Fruit fly (Drosophila melanogaster): ENCODE results near the gene CG32486.

CG32486 gene

DNA sequence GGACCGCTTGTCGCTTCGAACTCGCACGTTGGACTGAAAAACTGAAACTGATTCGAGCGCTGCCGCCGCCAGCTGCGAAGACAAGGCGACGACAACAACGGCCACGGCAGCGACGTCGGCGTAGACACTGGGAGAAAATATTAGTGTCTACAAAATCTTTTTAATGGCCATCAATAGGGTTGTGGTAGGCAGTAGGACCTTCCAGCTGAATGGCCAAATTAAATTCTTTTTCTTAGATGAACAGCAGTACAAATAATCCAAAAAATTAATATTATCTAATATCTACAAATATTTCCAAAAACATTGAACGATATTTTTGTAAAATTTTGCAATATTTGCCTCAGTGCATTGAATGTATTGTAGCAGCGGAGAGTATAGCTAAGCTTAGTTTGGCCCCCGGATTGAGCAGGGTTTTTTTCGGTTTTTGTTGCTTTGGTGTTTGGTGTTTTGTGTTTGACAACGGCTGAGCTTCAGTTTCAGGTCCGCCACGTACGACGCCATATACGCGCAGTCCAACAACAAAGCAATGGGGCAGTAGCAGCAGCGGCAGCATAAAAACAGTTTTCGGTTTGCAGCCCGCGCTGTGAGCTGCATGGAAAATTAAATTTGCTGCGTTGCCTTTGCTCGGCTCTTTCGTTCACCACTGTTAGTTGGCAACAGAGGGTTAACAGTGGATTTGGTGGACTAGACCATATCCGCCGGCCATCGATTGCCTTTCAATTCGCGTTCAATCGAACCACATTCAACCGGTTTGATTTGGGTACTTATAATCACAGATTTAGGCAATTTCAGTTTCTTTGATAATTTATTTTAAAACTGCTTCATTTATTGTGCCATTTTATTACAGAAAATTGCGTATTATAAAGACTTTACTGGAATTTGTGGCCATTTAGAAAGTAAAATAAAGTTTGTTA, 36.5 kb upstream of the CG32486 start, which contains the start of gene Cht7 (continued):
- TF ChIP-seq CG4854 (GFP tag; optimal IDR thresholded peaks at IDR 0.05) (peak; percentile 69), Dfd (GFP tag; optimal IDR thresholded peaks at IDR 0.05) (no peak), CG17385 (GFP tag; optimal IDR thresholded peaks at IDR 0.05) (peak; percentile 87), CG18011 (GFP tag; optimal IDR thresholded peaks at IDR 0.05) (peak; percentile 49), CG17361 (GFP tag; IDR thresholded peaks at IDR 0.05) (peak; percentile 90), ranshi (GFP tag; IDR thresholded peaks at IDR 0.05) (peak; percentile 71; the same call in 1 of the 2 replicates), CG12071 (GFP tag; optimal IDR thresholded peaks at IDR 0.05) (peak; percentile 71), danr (GFP tag; IDR thresholded peaks at IDR 0.05) (no peak; the same call in 1 of the 2 replicates), CG8924 (tag; optimal IDR thresholded peaks at IDR 0.05) (peak; percentile 91), CG10565 (GFP tag; optimal IDR thresholded peaks at IDR 0.05) (no peak), ken (GFP tag; IDR thresholded peaks at IDR 0.05) (peak; percentile 76), CG30431 (GFP tag; optimal IDR thresholded peaks at IDR 0.05) (peak; percentile 68), Stat92E (GFP tag; optimal IDR thresholded peaks at IDR 0.05) (no peak), CG7372 (GFP tag; IDR thresholded peaks at IDR 0.05) (peak; percentile 80), dm (GFP tag; optimal IDR thresholded peaks at IDR 0.05) (peak; percentile 34), psq (GFP tag; optimal IDR thresholded peaks at IDR 0.05) (peak; percentile 52), CG2678 (tag; optimal IDR thresholded peaks at IDR 0.05) (peak; percentile 91), CG8281 (tag; optimal IDR thresholded peaks at IDR 0.05) (peak; percentile 49), bab2 (GFP tag; optimal IDR thresholded peaks at IDR 0.05) (peak; percentile 66), fd96Cb (tag; optimal IDR thresholded peaks at IDR 0.05) (peak; percentile 84), CG11456 (GFP tag; IDR thresholded peaks at IDR 0.05) (peak; percentile 77), CG32767 (GFP tag; IDR thresholded peaks at IDR 0.05) (peak; percentile 81; the same call in 1 of the 2 replicates), YL-1 (GFP tag; optimal IDR thresholded peaks at IDR 0.05) (peak; percentile 47), shn (GFP tag; optimal IDR thresholded peaks at IDR 0.05) (peak; percentile 22), odd (GFP tag; optimal IDR thresholded peaks at IDR 0.05) (peak; percentile 83), CG1233 (GFP tag; optimal IDR thresholded peaks at IDR 0.05) (peak; percentile 60), disco-r (GFP tag; optimal IDR thresholded peaks at IDR 0.05) (peak; percentile 27), Trl (optimal IDR thresholded peaks at IDR 0.05) (no peak), Trl (GFP tag; optimal IDR thresholded peaks at IDR 0.05) (peak; percentile 32), ab (GFP tag; optimal IDR thresholded peaks at IDR 0.05) (no peak), Fer1 (GFP tag; optimal IDR thresholded peaks at IDR 0.05) (peak; percentile 79), CG30020 (tag; optimal IDR thresholded peaks at IDR 0.05) (peak; percentile 55), tin (GFP tag; optimal IDR thresholded peaks at IDR 0.05) (peak; percentile 75), gem (tag; optimal IDR thresholded peaks at IDR 0.05) (peak; percentile 94), Drgx (GFP tag; IDR thresholded peaks at IDR 0.05) (peak; percentile 92), nom (GFP tag; optimal IDR thresholded peaks at IDR 0.05) (peak; percentile 82), Camta (GFP tag; optimal IDR thresholded peaks at IDR 0.05) (peak; percentile 43), trem (tag; optimal IDR thresholded peaks at IDR 0.05) (peak; percentile 50), dimm (GFP tag; IDR thresholded peaks at IDR 0.05) (peak; percentile 50; the same call in 1 of the 2 replicates), Six4 (GFP tag; optimal IDR thresholded peaks at IDR 0.05) (peak; percentile 51), fu2 (GFP tag; optimal IDR thresholded peaks at IDR 0.05) (peak; percentile 18), Mrtf (GFP tag; IDR thresholded peaks at IDR 0.05) (peak; percentile 86), CG10462 (GFP tag; optimal IDR thresholded peaks at IDR 0.05) (peak; percentile 67), cas (GFP tag; IDR thresholded peaks at IDR 0.05) (0 out of 2 replicates have a peak, but pooled peaks have one; percentile 17), CG1603 (tag; optimal IDR thresholded peaks at IDR 0.05) (peak; percentile 72), Bgb (GFP tag; IDR thresholded peaks at IDR 0.05; ENCODE audit: partially characterized antibody) (no peak), CG12219 (GFP tag; optimal IDR thresholded peaks at IDR 0.05) (peak; percentile 84), CG12155 (GFP tag; optimal IDR thresholded peaks at IDR 0.05) (peak; percentile 76), CG9727 (GFP tag; optimal IDR thresholded peaks at IDR 0.05) (peak; percentile 87)

Measured in whole organism, embryonic.